Fruit fly (Drosophila melanogaster) whole organism, embryonic: Measurements from ENCODE around the gene CG32354.
A peak's percentile ranks its signal among the peaks of the same experiment; 100 is the strongest.

Experiments used
- Blimp-1 ChIP-seq: fragments of 200-800 bp; sonication (Bioruptor generic); optimal IDR thresholded peaks from 3 replicates; lab custom pipeline; 2018; ENCODE audit warnings: missing biosample characterization, missing genetic modification characterization, mild to moderate bottlenecking, moderate library complexity, missing genetic modification reagents
- BtbVII ChIP-seq: fragments of 200-800 bp; sonication (Bioruptor generic); optimal IDR thresholded peaks from 3 replicates; lab custom pipeline; 2017; ENCODE audit warnings: missing biosample characterization, mild to moderate bottlenecking, missing genetic modification characterization
- CG10565 ChIP-seq: fragments of 200-800 bp; sonication (Bioruptor generic); optimal IDR thresholded peaks from 3 replicates; lab custom pipeline; 2016; ENCODE audit warnings: missing biosample characterization, mild to moderate bottlenecking, missing genetic modification characterization
- CG11085 ChIP-seq: fragments of 200-800 bp; sonication (Bioruptor generic); IDR thresholded peaks from 2 replicates; pipeline ENCODE4 v1.3.6; 2022; ENCODE audit warnings: missing biosample characterization, missing genetic modification characterization
- CG11695 ChIP-seq: fragments of 200-800 bp; sonication (Bioruptor generic); IDR thresholded peaks from 3 replicates; pipeline ENCODE4 v1.3.6; 2022; ENCODE audit warnings: missing biosample characterization, missing genetic modification characterization
- CG12299 ChIP-seq: fragments of 200-800 bp; sonication (Bioruptor generic); optimal IDR thresholded peaks from 2 replicates; lab custom pipeline; 2018; ENCODE audit warnings: missing biosample characterization, mild to moderate bottlenecking, missing genetic modification characterization
- CG13123 ChIP-seq: fragments of 200-800 bp; sonication (Bioruptor generic); optimal IDR thresholded peaks from 2 replicates; lab custom pipeline; 2016; ENCODE audit warnings: missing biosample characterization, missing genetic modification characterization
- CG14050 ChIP-seq: fragments of 200-800 bp; sonication (Bioruptor generic); IDR thresholded peaks from 3 replicates; pipeline ENCODE4 v1.3.6; 2022; ENCODE audit warnings: missing biosample characterization, missing genetic modification characterization
- CG14441 ChIP-seq: fragments of 200-800 bp; sonication (Bioruptor generic); IDR thresholded peaks from 2 replicates; pipeline ENCODE4 v1.3.6; 2022; ENCODE audit warnings: missing biosample characterization, missing genetic modification characterization
- CG17361 ChIP-seq: fragments of 200-800 bp; sonication (Bioruptor generic); IDR thresholded peaks from 3 replicates; pipeline ENCODE4 v1.3.6; 2022; ENCODE audit warnings: missing biosample characterization, missing genetic modification characterization
- CG18599 ChIP-seq: fragments of 200-800 bp; sonication (Bioruptor generic); optimal IDR thresholded peaks from 3 replicates; lab custom pipeline; 2017; ENCODE audit warnings: missing biosample characterization, missing genetic modification characterization, mild to moderate bottlenecking, moderate library complexity, missing genetic modification reagents
- CG3163 ChIP-seq: fragments of 200-800 bp; sonication (Bioruptor generic); optimal IDR thresholded peaks from 3 replicates; lab custom pipeline; 2016; ENCODE audit warnings: missing biosample characterization, missing genetic modification characterization
- CG32767 ChIP-seq: fragments of 200-800 bp; sonication (Bioruptor generic); IDR thresholded peaks from 2 replicates; pipeline ENCODE4 v1.3.6; 2022; ENCODE audit warnings: missing biosample characterization, missing genetic modification characterization
- CG3407 ChIP-seq: fragments of 200-800 bp; sonication (Bioruptor generic); optimal IDR thresholded peaks from 2 replicates; lab custom pipeline; 2018; ENCODE audit warnings: missing biosample characterization, mild to moderate bottlenecking, missing genetic modification characterization
- CG4404 ChIP-seq: fragments of 200-800 bp; sonication (Bioruptor generic); IDR thresholded peaks from 2 replicates; pipeline ENCODE4 v1.3.6; 2022; ENCODE audit warnings: missing biosample characterization, missing genetic modification characterization
- CG6272 ChIP-seq: fragments of 200-800 bp; sonication (Bioruptor generic); IDR thresholded peaks from 2 replicates; pipeline ENCODE4 v1.3.6; 2022; ENCODE audit warnings: missing biosample characterization, missing genetic modification characterization
- CG6683 ChIP-seq: fragments of 200-800 bp; sonication (Bioruptor generic); optimal IDR thresholded peaks from 2 replicates; lab custom pipeline; 2017; ENCODE audit warnings: missing biosample characterization, mild to moderate bottlenecking, missing genetic modification characterization, missing genetic modification reagents
- CG6813 ChIP-seq: fragments of 200-800 bp; sonication (Bioruptor generic); optimal IDR thresholded peaks from 2 replicates; lab custom pipeline; 2017; ENCODE audit warnings: missing biosample characterization, missing genetic modification characterization, mild to moderate bottlenecking, moderate library complexity, missing genetic modification reagents
- CG7987 ChIP-seq: fragments of 200-800 bp; sonication (Bioruptor generic); optimal IDR thresholded peaks from 2 replicates; lab custom pipeline; 2018; ENCODE audit warnings: missing biosample characterization, mild to moderate bottlenecking, missing genetic modification characterization, moderate library complexity
- CG9609 ChIP-seq: fragments of 200-800 bp; sonication (Bioruptor generic); optimal IDR thresholded peaks from 3 replicates; lab custom pipeline; 2016; ENCODE audit warnings: missing biosample characterization, missing genetic modification characterization
- CTCF ChIP-seq: fragments of 200-800 bp; sonication (Bioruptor generic); optimal IDR thresholded peaks from 2 replicates; lab custom pipeline; 2017; ENCODE audit warnings: missing biosample characterization, mild to moderate bottlenecking, missing genetic modification characterization, moderate library complexity
- Dip2 ChIP-seq: fragments of 200-800 bp; sonication (Bioruptor generic); IDR thresholded peaks from 2 replicates; pipeline ENCODE4 v1.3.6; 2022; ENCODE audit warnings: missing biosample characterization, missing genetic modification characterization
- Doc2 ChIP-seq: fragments of 200-800 bp; sonication (Bioruptor generic); IDR thresholded peaks from 2 replicates; pipeline ENCODE4 v1.3.6; 2022; ENCODE audit warnings: missing biosample characterization, missing genetic modification characterization
- Ets65A ChIP-seq: fragments of 200-800 bp; sonication (Bioruptor generic); peaks from one replicate; lab custom pipeline; 2016; ENCODE audit warnings: missing biosample characterization, missing genetic modification characterization
- Fer1 ChIP-seq: fragments of 200-800 bp; sonication (Bioruptor generic); optimal IDR thresholded peaks from 2 replicates; lab custom pipeline; 2017; ENCODE audit warnings: missing biosample characterization, mild to moderate bottlenecking, missing genetic modification characterization
- Fer3 ChIP-seq: fragments of 200-800 bp; sonication (Bioruptor generic); optimal IDR thresholded peaks from 2 replicates; lab custom pipeline; 2018; ENCODE audit warnings: missing biosample characterization, mild to moderate bottlenecking, missing genetic modification characterization, moderate library complexity
- Hand ChIP-seq: fragments of 200-800 bp; sonication (Bioruptor generic); optimal IDR thresholded peaks from 2 replicates; lab custom pipeline; 2017; ENCODE audit warnings: mild to moderate bottlenecking, missing biosample characterization, missing genetic modification reagents, missing genetic modification characterization
- Hr3 ChIP-seq: fragments of 200-800 bp; sonication (Bioruptor generic); optimal IDR thresholded peaks from 3 replicates; lab custom pipeline; 2016; ENCODE audit warnings: missing biosample characterization, missing genetic modification characterization
- Hsf ChIP-seq: fragments of 200-800 bp; sonication (Bioruptor generic); optimal IDR thresholded peaks from 3 replicates; lab custom pipeline; 2016; ENCODE audit warnings: missing biosample characterization, missing genetic modification characterization
- Max ChIP-seq: fragments of 200-800 bp; sonication (Bioruptor generic); optimal IDR thresholded peaks from 2 replicates; lab custom pipeline; 2016; ENCODE audit warnings: missing biosample characterization, mild to moderate bottlenecking, missing genetic modification characterization
- Med ChIP-seq: fragments of 200-800 bp; sonication (Bioruptor generic); peaks from one replicate; lab custom pipeline; 2016; ENCODE audit warnings: missing biosample characterization, missing genetic modification characterization, mild to moderate bottlenecking, inconsistent platforms, moderate library complexity
- Six4 ChIP-seq: fragments of 200-800 bp; sonication (Bioruptor generic); optimal IDR thresholded peaks from 2 replicates; lab custom pipeline; 2016; ENCODE audit warnings: missing biosample characterization, missing genetic modification characterization
- Taf1 ChIP-seq: fragments of 200-800 bp; sonication (Bioruptor generic); IDR thresholded peaks from 2 replicates; pipeline ENCODE4 v1.3.6; 2022; ENCODE audit warnings: missing biosample characterization, missing genetic modification characterization
- cwo ChIP-seq: fragments of 200-800 bp; sonication (Bioruptor generic); optimal IDR thresholded peaks from 3 replicates; lab custom pipeline; 2017; ENCODE audit warnings: missing biosample characterization, missing genetic modification characterization, mild to moderate bottlenecking, moderate library complexity, missing genetic modification reagents
- dati ChIP-seq: fragments of 200-800 bp; sonication (Bioruptor generic); IDR thresholded peaks from 2 replicates; pipeline ENCODE4 v1.3.6; 2022; ENCODE audit warnings: missing biosample characterization, missing genetic modification characterization
- fd102C ChIP-seq: fragments of 200-800 bp; sonication (Bioruptor generic); optimal IDR thresholded peaks from 2 replicates; lab custom pipeline; 2018; ENCODE audit warnings: missing biosample characterization, mild to moderate bottlenecking, missing genetic modification characterization, moderate library complexity
- fu2 ChIP-seq: fragments of 200-800 bp; sonication (Bioruptor generic); optimal IDR thresholded peaks from 2 replicates; lab custom pipeline; 2016; ENCODE audit warnings: missing biosample characterization, missing genetic modification characterization
- gsb ChIP-seq: fragments of 200-800 bp; sonication (Bioruptor generic); IDR thresholded peaks from 2 replicates; pipeline ENCODE4 v1.3.6; 2022; ENCODE audit warnings: missing biosample characterization, missing genetic modification characterization
- gt ChIP-seq: fragments of 200-800 bp; sonication (Bioruptor generic); IDR thresholded peaks from 2 replicates; pipeline ENCODE4 v1.3.6; 2022; ENCODE audit warnings: missing biosample characterization, missing genetic modification characterization
- h ChIP-seq: fragments of >200 bp; optimal IDR thresholded peaks from 2 replicates; lab custom pipeline; 2017
- hb ChIP-seq: fragments of 200-800 bp; sonication (Bioruptor generic); IDR thresholded peaks from 3 replicates; pipeline ENCODE4 v1.3.6; 2022; ENCODE audit warnings: missing biosample characterization, missing genetic modification characterization; ENCODE audit not compliant: partially characterized antibody
- her ChIP-seq: fragments of 200-800 bp; sonication (Bioruptor generic); optimal IDR thresholded peaks from 2 replicates; lab custom pipeline; 2016; ENCODE audit warnings: missing biosample characterization, missing genetic modification characterization
- hth ChIP-seq: fragments of >200 bp; optimal IDR thresholded peaks from 2 replicates; lab custom pipeline; 2017; ENCODE audit warnings: inconsistent platforms
- ind ChIP-seq: fragments of 200-800 bp; sonication (Bioruptor generic); optimal IDR thresholded peaks from 3 replicates; lab custom pipeline; 2016; ENCODE audit warnings: missing biosample characterization, missing genetic modification characterization
- lilli ChIP-seq: fragments of 200-800 bp; sonication (Bioruptor generic); optimal IDR thresholded peaks from 3 replicates; lab custom pipeline; 2016; ENCODE audit warnings: missing biosample characterization, missing genetic modification characterization
- nerfin-1 ChIP-seq: fragments of 200-800 bp; sonication (Bioruptor generic); optimal IDR thresholded peaks from 3 replicates; lab custom pipeline; 2019; ENCODE audit warnings: missing biosample characterization, mild to moderate bottlenecking, missing genetic modification characterization, moderate library complexity
- nom ChIP-seq: fragments of 200-800 bp; sonication (Bioruptor generic); optimal IDR thresholded peaks from 2 replicates; lab custom pipeline; 2017; ENCODE audit warnings: missing biosample characterization, missing genetic modification characterization, mild to moderate bottlenecking, moderate library complexity, missing genetic modification reagents
- pfk ChIP-seq: fragments of 200-800 bp; sonication (Bioruptor generic); optimal IDR thresholded peaks from 2 replicates; lab custom pipeline; 2018; ENCODE audit warnings: missing biosample characterization, mild to moderate bottlenecking, missing genetic modification characterization, moderate library complexity
- pho ChIP-seq: fragments of 200-800 bp; sonication (Bioruptor generic); optimal IDR thresholded peaks from 2 replicates; lab custom pipeline; 2016; ENCODE audit warnings: missing biosample characterization, missing genetic modification characterization
- sc ChIP-seq, 3 experiments: fragments of >200 bp in 2 of 3; fragments of 200-800 bp in 1 of 3; sonication (Bioruptor generic) in 1 of 3; optimal IDR thresholded peaks; 2 replicates in 2 of 3; 3 replicates in 1 of 3; lab custom pipeline; 2017; ENCODE audit warnings: mild to moderate bottlenecking in 1 of 3, missing biosample characterization in 1 of 3, missing genetic modification characterization in 1 of 3, missing genetic modification reagents in 1 of 3
- stc ChIP-seq: fragments of 200-800 bp; sonication (Bioruptor generic); IDR thresholded peaks from 2 replicates; pipeline ENCODE4 v1.3.6; 2022; ENCODE audit warnings: missing biosample characterization, missing genetic modification characterization
- sug ChIP-seq: fragments of 200-800 bp; optimal IDR thresholded peaks from 2 replicates; lab custom pipeline; 2019; ENCODE audit warnings: missing biosample characterization, mild to moderate bottlenecking, missing genetic modification characterization, moderate library complexity
- toy ChIP-seq: fragments of 200-800 bp; sonication (Bioruptor generic); IDR thresholded peaks from 2 replicates; pipeline ENCODE4 v1.3.6; 2022; ENCODE audit warnings: missing biosample characterization, missing genetic modification characterization

CG32354 gene

dm6 chr3L:8405123-8405522, 16.9 kb downstream of the CG32354 start, which contains the start of the genes Tpt, mkg-p and CG13667 (continued):
- TF ChIP-seq gsb (no peak), h (lab: Kevin White, UChicago) (no peak), CG10565 (GFP tag; lab: Kevin White, UChicago) (no peak), toy (GFP tag; lab: Robert Waterston, UW) (no peak), CG7987 (GFP tag; lab: Kevin White, UChicago) (no peak), Ets65A (no peak), Blimp-1 (GFP tag; lab: Kevin White, UChicago) (no peak), Hsf (GFP tag; lab: Kevin White, UChicago) (no peak), stc (GFP tag; lab: Robert Waterston, UW) (no peak), BtbVII (GFP tag; lab: Kevin White, UChicago) (no peak), Fer3 (tag; lab: Kevin White, UChicago) (no peak), CG6683 (GFP tag; lab: Kevin White, UChicago) (no peak), CG13123 (GFP tag; lab: Kevin White, UChicago) (no peak), CG14441 (GFP tag; lab: Robert Waterston, UW) (no peak), Dip2 (GFP tag; lab: Robert Waterston, UW) (no peak), ind (GFP tag; lab: Kevin White, UChicago) (no peak), fu2 (no peak), dati (GFP tag; lab: Robert Waterston, UW) (no peak), sc (optimal IDR thresholded peaks at IDR 0.05; lab: Kevin White, UChicago) (no peak), sc (GFP tag; optimal IDR thresholded peaks at IDR 0.05; lab: Kevin White, UChicago) (no peak), CG6272 (no peak), lilli (GFP tag; lab: Kevin White, UChicago) (no peak), cwo (GFP tag; lab: Kevin White, UChicago) (no peak), Fer1 (GFP tag; lab: Kevin White, UChicago) (no peak), gt (GFP tag; lab: Robert Waterston, UW) (no peak), hb (GFP tag; lab: Robert Waterston, UW) (peak; percentile 71), Med (GFP tag; lab: Kevin White, UChicago) (peak; percentile 76), pho (GFP tag; lab: Kevin White, UChicago) (peak; percentile 13), CG4404 (GFP tag; lab: Robert Waterston, UW) (no peak), CG9609 (GFP tag; lab: Kevin White, UChicago) (no peak), CG3407 (GFP tag; lab: Kevin White, UChicago) (no peak), Six4 (GFP tag; lab: Kevin White, UChicago) (no peak), nerfin-1 (peak; percentile 79), sug (tag; lab: Kevin White, UChicago) (no peak), her (GFP tag; lab: Kevin White, UChicago) (no peak), CG6813 (no peak), CG14050 (GFP tag; lab: Robert Waterston, UW) (no peak), nom (GFP tag; lab: Kevin White, UChicago) (no peak), Max (GFP tag; lab: Kevin White, UChicago) (no peak), Hand (no peak), CG3163 (GFP tag; lab: Kevin White, UChicago) (no peak), CG12299 (tag; lab: Kevin White, UChicago) (peak; percentile 31), CG11085 (GFP tag; lab: Robert Waterston, UW) (no peak), CG32767 (GFP tag; lab: Robert Waterston, UW) (no peak), pfk (GFP tag; lab: Kevin White, UChicago) (peak; percentile 85), CG17361 (GFP tag; lab: Robert Waterston, UW) (no peak), CG11695 (no peak), CG18599 (GFP tag; lab: Kevin White, UChicago) (no peak), fd102C (no peak), Doc2 (GFP tag; lab: Robert Waterston, UW) (no peak), hth (lab: Kevin White, UChicago) (no peak), CTCF (GFP tag; lab: Kevin White, UChicago) (peak; percentile 23), Hr3 (GFP tag; lab: Kevin White, UChicago) (no peak), Taf1 (GFP tag; lab: Robert Waterston, UW) (no peak)
